Worm (Caenorhabditis elegans) whole organism, L3 larva: ENCODE measurements around the gene spl-1.

Source experiments
- ZK546.5 ChIP-seq: sonication (generic microtip); optimal IDR thresholded peaks from 2 replicates; lab custom pipeline; 2017; ENCODE audit warnings: missing biosample characterization, missing genetic modification characterization
- fkh-10 ChIP-seq: sonication (generic microtip); optimal IDR thresholded peaks from 2 replicates; lab custom pipeline; 2017; ENCODE audit warnings: missing biosample characterization, missing genetic modification reagents, missing genetic modification characterization
- lin-15B ChIP-seq: fragments of 150-350 bp; optimal IDR thresholded peaks from 2 replicates; lab custom pipeline; 2014; ENCODE audit warnings: missing biosample characterization, missing genetic modification characterization
- nfya-1 ChIP-seq: sonication (generic microtip); optimal IDR thresholded peaks from 2 replicates; lab custom pipeline; 2017; ENCODE audit warnings: missing genetic modification characterization, mild to moderate bottlenecking, missing compliant biosample characterization, antibody characterized with exemption, moderate library complexity; ENCODE audit not compliant: insufficient read depth
- tbx-2 ChIP-seq: sonication (generic microtip); optimal IDR thresholded peaks from 2 replicates; lab custom pipeline; 2016; ENCODE audit warnings: mild to moderate bottlenecking, missing genetic modification characterization, missing compliant biosample characterization
- ztf-11 ChIP-seq: fragments of 150-350 bp; optimal IDR thresholded peaks from 2 replicates; lab custom pipeline; 2014; ENCODE audit warnings: missing biosample characterization, missing genetic modification characterization

DNA sequence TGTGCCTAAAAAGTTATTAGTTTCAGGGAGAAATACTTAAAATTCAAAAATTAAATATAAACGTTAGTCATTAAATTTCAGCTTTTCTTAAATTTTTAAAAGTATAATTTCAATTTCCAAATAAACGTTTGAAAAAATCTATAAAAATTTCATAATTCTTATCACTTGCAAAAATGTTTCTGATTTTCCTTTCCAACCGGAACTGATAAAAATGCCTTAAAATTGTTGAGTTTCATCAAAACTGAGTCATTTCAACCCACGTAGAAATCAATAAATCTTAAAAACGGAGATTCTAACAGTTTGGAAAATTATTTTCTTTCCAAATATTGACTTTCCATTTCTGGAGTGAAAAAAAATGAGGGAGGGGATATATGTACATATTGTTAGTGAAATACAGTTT lies 25.9 kb upstream of the spl-1 start:
- TF ChIP-seq ztf-11 (tag; lab: Kevin White, UChicago) (no peak), fkh-10 (GFP tag; lab: Kevin White, UChicago) (no peak), lin-15B (no peak), ZK546.5 (tag; lab: Kevin White, UChicago) (no peak), nfya-1 (tag; lab: Kevin White, UChicago) (no peak), tbx-2 (tag; lab: Kevin White, UChicago) (no peak)
